Fruit fly (Drosophila melanogaster) whole organism, embryonic: ENCODE results near the gene BthD.

Experiments used
- Aef1 ChIP-seq: fragments of 200-800 bp; sonication (Bioruptor generic); IDR thresholded peaks from 3 replicates; pipeline ENCODE4 v1.3.6; 2022; ENCODE audit warnings: missing biosample characterization, missing genetic modification characterization
- Atf3 ChIP-seq: fragments of 200-800 bp; sonication (Bioruptor generic); optimal IDR thresholded peaks from 3 replicates; lab custom pipeline; 2016; ENCODE audit warnings: missing biosample characterization, missing genetic modification characterization
- Awh ChIP-seq: fragments of 200-800 bp; sonication (Bioruptor generic); IDR thresholded peaks from 2 replicates; pipeline ENCODE4, ENCODE4 v1.3.6; 2022; ENCODE audit warnings: missing biosample characterization, missing genetic modification characterization
- CG10147 ChIP-seq: fragments of 200-800 bp; sonication (Bioruptor generic); optimal IDR thresholded peaks from 2 replicates; lab custom pipeline; 2019; ENCODE audit warnings: missing biosample characterization, mild to moderate bottlenecking, missing genetic modification characterization, moderate library complexity
- CG10431 ChIP-seq: fragments of 200-800 bp; sonication (Bioruptor generic); optimal IDR thresholded peaks from 3 replicates; lab custom pipeline; 2018; ENCODE audit warnings: missing biosample characterization, mild to moderate bottlenecking, missing genetic modification characterization
- CG10959 ChIP-seq: fragments of 200-800 bp; sonication (Bioruptor generic); IDR thresholded peaks from 2 replicates; pipeline ENCODE4 v1.3.6; 2022; ENCODE audit warnings: missing biosample characterization, missing genetic modification characterization
- CG11504 ChIP-seq: fragments of 200-800 bp; sonication (Bioruptor generic); optimal IDR thresholded peaks from 3 replicates; lab custom pipeline; 2019; ENCODE audit warnings: missing biosample characterization, mild to moderate bottlenecking, missing genetic modification characterization, moderate library complexity
- CG12659 ChIP-seq: fragments of 200-800 bp; sonication (Bioruptor generic); optimal IDR thresholded peaks from 3 replicates; lab custom pipeline; 2017; ENCODE audit warnings: mild to moderate bottlenecking, missing biosample characterization, missing genetic modification reagents, missing genetic modification characterization
- CG15479 ChIP-seq: fragments of 200-800 bp; sonication (Bioruptor generic); optimal IDR thresholded peaks from 3 replicates; lab custom pipeline; 2019; ENCODE audit warnings: missing biosample characterization, mild to moderate bottlenecking, missing genetic modification characterization, moderate library complexity
- CG1603 ChIP-seq: fragments of 200-800 bp; sonication (Bioruptor generic); optimal IDR thresholded peaks from 2 replicates; lab custom pipeline; 2019; ENCODE audit warnings: missing biosample characterization, mild to moderate bottlenecking, missing genetic modification characterization, moderate library complexity
- CG1647 ChIP-seq: fragments of 200-800 bp; sonication (Bioruptor generic); optimal IDR thresholded peaks from 3 replicates; lab custom pipeline; 2016; ENCODE audit warnings: missing biosample characterization, missing genetic modification characterization
- CG17385 ChIP-seq: fragments of 200-800 bp; sonication (Bioruptor generic); optimal IDR thresholded peaks from 3 replicates; lab custom pipeline; 2018; ENCODE audit warnings: missing biosample characterization, mild to moderate bottlenecking, missing genetic modification characterization
- CG17802 ChIP-seq: fragments of 200-800 bp; sonication (Bioruptor generic); optimal IDR thresholded peaks from 2 replicates; lab custom pipeline; 2018; ENCODE audit warnings: missing biosample characterization, mild to moderate bottlenecking, missing genetic modification characterization, moderate library complexity
- CG2199 ChIP-seq: fragments of 200-800 bp; sonication (Bioruptor generic); IDR thresholded peaks from 3 replicates; pipeline ENCODE4 v1.3.6; 2022; ENCODE audit warnings: missing biosample characterization, missing genetic modification characterization
- CG2889 ChIP-seq: fragments of 200-800 bp; sonication (Bioruptor generic); IDR thresholded peaks from 3 replicates; pipeline ENCODE4 v1.3.6; 2022; ENCODE audit warnings: missing biosample characterization, missing genetic modification characterization
- CG30020 ChIP-seq: fragments of 200-800 bp; optimal IDR thresholded peaks from 2 replicates; lab custom pipeline; 2019; ENCODE audit warnings: missing biosample characterization, mild to moderate bottlenecking, missing genetic modification characterization, moderate library complexity
- CG31441 ChIP-seq: fragments of 200-800 bp; sonication (Bioruptor generic); IDR thresholded peaks from 2 replicates; pipeline ENCODE4 v1.3.6; 2022; ENCODE audit warnings: missing biosample characterization, missing genetic modification characterization
- CG32532 ChIP-seq: fragments of 200-800 bp; sonication (Bioruptor generic); IDR thresholded peaks from 2 replicates; pipeline ENCODE4 v1.3.6; 2022; ENCODE audit warnings: missing biosample characterization, missing genetic modification characterization
- CG33213 ChIP-seq: fragments of 200-800 bp; sonication (Bioruptor generic); optimal IDR thresholded peaks from 3 replicates; lab custom pipeline; 2016; ENCODE audit warnings: missing biosample characterization, missing genetic modification characterization
- CG4360 ChIP-seq: fragments of 200-800 bp; sonication (Bioruptor generic); IDR thresholded peaks from 2 replicates; pipeline ENCODE4 v1.3.6; 2022; ENCODE audit warnings: missing biosample characterization, missing genetic modification characterization
- CG7556 ChIP-seq: fragments of 200-800 bp; sonication (Bioruptor generic); optimal IDR thresholded peaks from 2 replicates; lab custom pipeline; 2017; ENCODE audit warnings: missing biosample characterization, mild to moderate bottlenecking, missing genetic modification characterization
- CG7745 ChIP-seq: fragments of 200-800 bp; sonication (Bioruptor generic); optimal IDR thresholded peaks from 2 replicates; lab custom pipeline; 2018; ENCODE audit warnings: missing biosample characterization, mild to moderate bottlenecking, missing genetic modification characterization, moderate library complexity
- CG8281 ChIP-seq: fragments of 200-800 bp; sonication (Bioruptor generic); optimal IDR thresholded peaks from 2 replicates; lab custom pipeline; 2018; ENCODE audit warnings: missing biosample characterization, mild to moderate bottlenecking, missing genetic modification characterization, moderate library complexity
- CHES-1-like ChIP-seq: fragments of 200-800 bp; sonication (Bioruptor generic); optimal IDR thresholded peaks from 2 replicates; lab custom pipeline; 2016; ENCODE audit warnings: missing biosample characterization, missing genetic modification characterization
- Elba2 ChIP-seq: fragments of 200-800 bp; sonication (Bioruptor generic); optimal IDR thresholded peaks from 3 replicates; lab custom pipeline; 2016; ENCODE audit warnings: missing biosample characterization, missing genetic modification characterization
- Ets65A ChIP-seq: fragments of 200-800 bp; sonication (Bioruptor generic); peaks from one replicate; lab custom pipeline; 2016; ENCODE audit warnings: missing biosample characterization, missing genetic modification characterization
- Fer2 ChIP-seq: fragments of 200-800 bp; sonication (Bioruptor generic); optimal IDR thresholded peaks from 2 replicates; lab custom pipeline; 2018; ENCODE audit warnings: missing biosample characterization, mild to moderate bottlenecking, missing genetic modification characterization, moderate library complexity
- GATAe ChIP-seq: fragments of 200-800 bp; sonication (Bioruptor generic); conservative IDR thresholded peaks from 2 replicates; pipeline ENCODE4 v1.3.6; 2022; ENCODE audit warnings: missing biosample characterization, missing genetic modification characterization
- HHEX ChIP-seq: fragments of 200-800 bp; sonication (Bioruptor generic); optimal IDR thresholded peaks from 3 replicates; lab custom pipeline; 2017; ENCODE audit warnings: missing biosample characterization, mild to moderate bottlenecking, missing genetic modification characterization, missing genetic modification reagents
- Hand ChIP-seq: fragments of 200-800 bp; sonication (Bioruptor generic); optimal IDR thresholded peaks from 2 replicates; lab custom pipeline; 2017; ENCODE audit warnings: mild to moderate bottlenecking, missing biosample characterization, missing genetic modification reagents, missing genetic modification characterization
- Hmr ChIP-seq: fragments of 200-800 bp; sonication (Bioruptor generic); optimal IDR thresholded peaks from 3 replicates; lab custom pipeline; 2017; ENCODE audit warnings: mild to moderate bottlenecking, missing biosample characterization, missing genetic modification reagents, missing genetic modification characterization
- NfI ChIP-seq: fragments of 200-800 bp; sonication (Bioruptor generic); optimal IDR thresholded peaks from 3 replicates; lab custom pipeline; 2018; ENCODE audit warnings: missing biosample characterization, mild to moderate bottlenecking, missing genetic modification characterization, moderate library complexity
- Pdp1 ChIP-seq, 2 experiments: fragments of 200-800 bp; sonication (Bioruptor generic); optimal IDR thresholded peaks; 3 replicates each; lab custom pipeline; 2016; ENCODE audit warnings: missing biosample characterization in 2 of 2, missing genetic modification characterization in 2 of 2, mild to moderate bottlenecking in 1 of 2, moderate library complexity in 1 of 2
- abd-A ChIP-seq: fragments of 200-800 bp; sonication (Bioruptor generic); optimal IDR thresholded peaks from 3 replicates; lab custom pipeline; 2019; ENCODE audit warnings: missing biosample characterization, mild to moderate bottlenecking, missing genetic modification characterization, moderate library complexity
- bowl ChIP-seq: fragments of 200-800 bp; sonication (Bioruptor generic); IDR thresholded peaks from 2 replicates; pipeline ENCODE4 v1.3.6; 2022; ENCODE audit warnings: missing biosample characterization, missing genetic modification characterization
- bsh ChIP-seq, 2 experiments: fragments of 200-800 bp; sonication (Bioruptor generic); optimal IDR thresholded peaks; 2 replicates each; lab custom pipeline; 2017 to 2018; ENCODE audit warnings: mild to moderate bottlenecking in 2 of 2, missing biosample characterization in 2 of 2, missing genetic modification characterization in 2 of 2, moderate library complexity in 1 of 2
- chif ChIP-seq, 2 experiments: fragments of 200-800 bp; sonication (Bioruptor generic); optimal IDR thresholded peaks; 3 replicates each; lab custom pipeline; 2016; ENCODE audit warnings: missing biosample characterization in 2 of 2, missing genetic modification characterization in 2 of 2
- chinmo ChIP-seq: fragments of 200-800 bp; sonication (Bioruptor generic); IDR thresholded peaks from 4 replicates; pipeline ENCODE4 v1.3.6; 2022; ENCODE audit warnings: missing biosample characterization, missing genetic modification characterization; ENCODE audit not compliant: partially characterized antibody
- dmrt11E ChIP-seq: fragments of 200-800 bp; sonication (Bioruptor generic); optimal IDR thresholded peaks from 3 replicates; lab custom pipeline; 2018; ENCODE audit warnings: missing biosample characterization, mild to moderate bottlenecking, missing genetic modification characterization, moderate library complexity
- dmrt99B ChIP-seq: fragments of 200-800 bp; sonication (Bioruptor generic); optimal IDR thresholded peaks from 2 replicates; lab custom pipeline; 2018; ENCODE audit warnings: missing biosample characterization, mild to moderate bottlenecking, missing genetic modification characterization, moderate library complexity
- gro ChIP-seq: fragments of 200-800 bp; sonication (Bioruptor generic); optimal IDR thresholded peaks from 2 replicates; lab custom pipeline; 2016; ENCODE audit warnings: missing biosample characterization, missing genetic modification characterization
- klu ChIP-seq: fragments of 200-800 bp; sonication (Bioruptor generic); IDR thresholded peaks from 2 replicates; pipeline ENCODE4 v1.3.6; 2022; ENCODE audit warnings: missing biosample characterization, missing genetic modification characterization
- kni ChIP-seq: fragments of 200-800 bp; sonication (Bioruptor generic); optimal IDR thresholded peaks from 3 replicates; lab custom pipeline; 2017; ENCODE audit warnings: mild to moderate bottlenecking, missing biosample characterization, missing genetic modification reagents, missing genetic modification characterization
- pho ChIP-seq: fragments of 200-800 bp; sonication (Bioruptor generic); optimal IDR thresholded peaks from 2 replicates; lab custom pipeline; 2016; ENCODE audit warnings: missing biosample characterization, missing genetic modification characterization
- sim ChIP-seq: fragments of 200-800 bp; sonication (Bioruptor generic); IDR thresholded peaks from 2 replicates; pipeline ENCODE4 v1.3.6; 2022; ENCODE audit warnings: missing biosample characterization, missing genetic modification characterization
- slbo ChIP-seq: fragments of 200-800 bp; sonication (Bioruptor generic); IDR thresholded peaks from 2 replicates; pipeline ENCODE4 v1.3.6; 2022; ENCODE audit warnings: missing biosample characterization, missing genetic modification characterization
- slp2 ChIP-seq: fragments of 200-800 bp; sonication (Bioruptor generic); optimal IDR thresholded peaks from 2 replicates; lab custom pipeline; 2016; ENCODE audit warnings: missing biosample characterization, missing genetic modification characterization
- sqz ChIP-seq: fragments of 200-800 bp; sonication (Bioruptor generic); optimal IDR thresholded peaks from 3 replicates; lab custom pipeline; 2018; ENCODE audit warnings: missing biosample characterization, mild to moderate bottlenecking, missing genetic modification characterization
- tup ChIP-seq: fragments of 200-800 bp; sonication (Bioruptor generic); optimal IDR thresholded peaks from 2 replicates; lab custom pipeline; 2016; ENCODE audit warnings: missing biosample characterization, mild to moderate bottlenecking, missing genetic modification characterization, moderate library complexity
- vvl ChIP-seq: fragments of 200-800 bp; sonication (Bioruptor generic); IDR thresholded peaks from 2 replicates; pipeline ENCODE4 v1.3.6; 2022; ENCODE audit warnings: missing biosample characterization, missing genetic modification characterization
- yki ChIP-seq: fragments of >200 bp; optimal IDR thresholded peaks from 3 replicates; lab custom pipeline; 2018
- zen2 ChIP-seq: fragments of 200-800 bp; sonication (Bioruptor generic); IDR thresholded peaks from 3 replicates; pipeline ENCODE4 v1.3.6; 2022; ENCODE audit warnings: missing biosample characterization, missing genetic modification characterization; ENCODE audit not compliant: partially characterized antibody

Gene BthD

dm6 chrX:13626579-13626894 is 14.6 kb downstream of the BthD start (continued):
- TF ChIP-seq Aef1 (peak; percentile 69), sqz (peak; percentile 83), CG30020 (tag; lab: Kevin White, UChicago) (no peak), CG11504 (tag; lab: Kevin White, UChicago) (peak; percentile 84), HHEX (GFP tag; lab: Kevin White, UChicago) (peak; percentile 73), chif (GFP tag; optimal IDR thresholded peaks at IDR 0.05; lab: Kevin White, UChicago) (peak; percentile 60 to 63), CG31441 (GFP tag; lab: Robert Waterston, UW) (peak; percentile 67), Elba2 (GFP tag; lab: Kevin White, UChicago) (no peak), pho (GFP tag; lab: Kevin White, UChicago) (peak; percentile 77), kni (GFP tag; lab: Kevin White, UChicago) (peak; percentile 54), slbo (GFP tag; lab: Robert Waterston, UW) (peak; percentile 89), dmrt11E (tag; lab: Kevin White, UChicago) (peak; percentile 43), CG17802 (tag; lab: Kevin White, UChicago) (peak; percentile 21), bowl (GFP tag; lab: Robert Waterston, UW) (no peak), Fer2 (tag; lab: Kevin White, UChicago) (peak; percentile 28), Hand (GFP tag; lab: Kevin White, UChicago) (peak; percentile 79), GATAe (GFP tag; lab: Robert Waterston, UW) (peak; percentile 44; the same call in 1 of the 2 replicates), CG8281 (peak; percentile 56), Ets65A (GFP tag; lab: Kevin White, UChicago) (peak; percentile 70), CG1647 (GFP tag; lab: Kevin White, UChicago) (peak; percentile 71), Atf3 (GFP tag; lab: Kevin White, UChicago) (peak; percentile 52), bsh (GFP tag; optimal IDR thresholded peaks at IDR 0.05; lab: Kevin White, UChicago) (peak in 1 of 2 experiments; percentile 71), CG15479 (GFP tag; lab: Kevin White, UChicago) (no peak), tup (GFP tag; lab: Kevin White, UChicago) (no peak), Hmr (GFP tag; lab: Kevin White, UChicago) (peak; percentile 84), CG17385 (GFP tag; lab: Kevin White, UChicago) (peak; percentile 78), CG12659 (GFP tag; lab: Kevin White, UChicago) (peak; percentile 73), Pdp1 (GFP tag; optimal IDR thresholded peaks at IDR 0.05; lab: Kevin White, UChicago) (peak; percentile 75 to 77), NfI (GFP tag; lab: Kevin White, UChicago) (peak; percentile 71), zen2 (GFP tag; lab: Robert Waterston, UW) (no peak), slp2 (GFP tag; lab: Kevin White, UChicago) (peak; percentile 70), yki (lab: Kevin White, UChicago) (no peak), CG33213 (GFP tag; lab: Kevin White, UChicago) (peak; percentile 51), CG10959 (GFP tag; lab: Robert Waterston, UW) (no peak), dmrt99B (tag; lab: Kevin White, UChicago) (peak; percentile 81), CG10147 (GFP tag; lab: Kevin White, UChicago) (peak; percentile 70), CG2889 (peak; percentile 46; the same call in 1 of the 3 replicates)

dm6 chrX:13627855-13628254 is 15.9 kb downstream of the BthD start:
- TF ChIP-seq chinmo (GFP tag; lab: Robert Waterston, UW), result peak; percentile 85; the same call in 3 of the 4 replicates
- no peak for TF ChIP-seq sim
- TF ChIP-seq klu (GFP tag; lab: Robert Waterston, UW), result no peak
- TF ChIP-seq CG4360 (GFP tag; lab: Robert Waterston, UW), result peak; percentile 53
- no peak for TF ChIP-seq CG7556 (GFP tag; lab: Kevin White, UChicago)
- no peak for TF ChIP-seq CG7745 (tag; lab: Kevin White, UChicago)
- TF ChIP-seq CG10431 (GFP tag; lab: Kevin White, UChicago), result no peak
- TF ChIP-seq CG32532, result no peak
- no peak for TF ChIP-seq CG1603 (tag; lab: Kevin White, UChicago)
- peak; percentile 67; the same call in 1 of the 3 replicates for TF ChIP-seq CG2199 (GFP tag; lab: Robert Waterston, UW)
- TF ChIP-seq Awh (GFP tag; lab: Robert Waterston, UW), result peak; percentile 64
- TF ChIP-seq gro (GFP tag; lab: Kevin White, UChicago), result no peak
- peak; percentile 66 for TF ChIP-seq vvl (GFP tag; lab: Robert Waterston, UW)
- TF ChIP-seq abd-A (tag; lab: Kevin White, UChicago), result peak; percentile 55
- TF ChIP-seq CHES-1-like, result no peak
